Fruit fly (Drosophila melanogaster): ENCODE measurements around the gene CG7102.

CG7102 gene

DNA sequence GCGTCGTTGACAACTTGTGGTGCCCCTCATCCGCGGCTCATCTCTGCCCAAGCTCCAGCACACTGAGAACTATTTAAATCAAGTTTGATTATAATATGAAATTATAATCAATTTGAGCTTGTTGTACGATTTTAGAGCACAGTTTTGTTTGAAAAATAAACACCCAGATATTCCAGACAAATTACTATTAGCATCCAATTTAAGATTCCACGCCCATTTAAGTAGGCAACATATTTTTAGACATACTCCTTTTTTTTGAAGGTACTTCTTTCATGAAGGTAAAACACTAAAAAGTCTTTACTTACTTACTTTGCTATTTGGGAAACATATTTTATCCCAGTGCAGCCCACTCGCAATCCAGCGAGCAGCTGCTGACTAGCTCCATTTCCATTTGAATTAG is 49.3 kb downstream of the CG7102 start:
- TF ChIP-seq OdsH (GFP tag; optimal IDR thresholded peaks at IDR 0.05) (no peak), Rel (GFP tag; optimal IDR thresholded peaks at IDR 0.05) (no peak), Rel (tag; optimal IDR thresholded peaks at IDR 0.05) (no peak), Vsx2 (GFP tag; optimal IDR thresholded peaks at IDR 0.05; ENCODE audit: partially characterized antibody) (no peak), ey (GFP tag; optimal IDR thresholded peaks at IDR 0.05) (no peak), Hr78 (GFP tag; optimal IDR thresholded peaks at IDR 0.05) (no peak), Hnf4 (GFP tag; optimal IDR thresholded peaks at IDR 0.05) (no peak), fru (GFP tag; optimal IDR thresholded peaks at IDR 0.05) (no peak), Dif (GFP tag; optimal IDR thresholded peaks at IDR 0.05; ENCODE audit: partially characterized antibody) (no peak), GATAd (GFP tag; optimal IDR thresholded peaks at IDR 0.05) (no peak), dsf (GFP tag; optimal IDR thresholded peaks at IDR 0.05; ENCODE audit: borderline replicate concordance) (no peak), tai (GFP tag; optimal IDR thresholded peaks at IDR 0.05) (no peak)

- TF ChIP-seq ey (GFP tag; optimal IDR thresholded peaks at IDR 0.05) (no peak), Dfd (GFP tag; optimal IDR thresholded peaks at IDR 0.05) (no peak), N (GFP tag; optimal IDR thresholded peaks at IDR 0.05) (no peak), Dif (GFP tag; optimal IDR thresholded peaks at IDR 0.05; ENCODE audit: partially characterized antibody) (no peak), dmrt93B (GFP tag; optimal IDR thresholded peaks at IDR 0.05) (no peak), tai (GFP tag; optimal IDR thresholded peaks at IDR 0.05) (no peak), pan (optimal IDR thresholded peaks at IDR 0.05) (no peak), jim (GFP tag; optimal IDR thresholded peaks at IDR 0.05) (no peak), h (GFP tag; optimal IDR thresholded peaks at IDR 0.05) (no peak), Mio (GFP tag; optimal IDR thresholded peaks at IDR 0.05) (no peak), foxo (GFP tag; optimal IDR thresholded peaks at IDR 0.05) (no peak), CG32264 (GFP tag; optimal IDR thresholded peaks at IDR 0.05) (no peak), rgr (GFP tag; optimal IDR thresholded peaks at IDR 0.05) (no peak), CG9705 (GFP tag; optimal IDR thresholded peaks at IDR 0.05) (no peak), Vsx2 (GFP tag; optimal IDR thresholded peaks at IDR 0.05; ENCODE audit: partially characterized antibody) (no peak), CrebA (GFP tag; optimal IDR thresholded peaks at IDR 0.05; ENCODE audit: borderline replicate concordance) (no peak), woc (GFP tag; optimal IDR thresholded peaks at IDR 0.05) (no peak), Myc (optimal IDR thresholded peaks at IDR 0.05) (no peak), sv (GFP tag; optimal IDR thresholded peaks at IDR 0.05) (no peak), Rel (GFP tag; optimal IDR thresholded peaks at IDR 0.05) (no peak), Rel (tag; optimal IDR thresholded peaks at IDR 0.05) (no peak)
These were observed 53.7 kb downstream of the CG7102 start for dm6 chr2L:7833650-7834049.

Data from whole organism, wandering third instar larva.